Worm (Caenorhabditis elegans) whole organism, young adult: ENCODE results near the gene gut-2.

Experiments
- B0336.3 ChIP-seq: fragments of 200-800 bp; sonication (Bioruptor generic); IDR thresholded peaks from 2 replicates; pipeline ENCODE4 v1.3.6; 2022; ENCODE audit warnings: missing genetic modification characterization, missing compliant biosample characterization
- C06A6.2 ChIP-seq: fragments of 200-800 bp; sonication (Bioruptor generic); conservative IDR thresholded peaks from 2 replicates; pipeline ENCODE4 v1.3.6; 2022; ENCODE audit warnings: missing genetic modification characterization, missing compliant biosample characterization
- F22D6.2 ChIP-seq: sonication (generic microtip); optimal IDR thresholded peaks from 2 replicates; lab custom pipeline; 2016; ENCODE audit warnings: mild to moderate bottlenecking, missing genetic modification characterization, missing compliant biosample characterization
- F23B12.7 ChIP-seq: sonication (generic microtip); optimal IDR thresholded peaks from 2 replicates; lab custom pipeline; 2017; ENCODE audit warnings: missing genetic modification characterization, mild to moderate bottlenecking, missing compliant biosample characterization, antibody characterized with exemption, moderate library complexity; ENCODE audit not compliant: insufficient read depth
- F39B2.1 ChIP-seq: fragments of 200-800 bp; sonication (Bioruptor generic); IDR thresholded peaks from 2 replicates; pipeline ENCODE4 v1.3.6; 2022; ENCODE audit warnings: missing genetic modification reagents, missing genetic modification characterization, missing compliant biosample characterization
- F55B11.4 ChIP-seq: sonication (generic microtip); optimal IDR thresholded peaks from 2 replicates; lab custom pipeline; 2016; ENCODE audit warnings: missing compliant biosample characterization, missing genetic modification characterization, borderline replicate concordance; ENCODE audit not compliant: insufficient read depth
- K11D2.4 ChIP-seq: fragments of 200-800 bp; sonication (Bioruptor generic); IDR thresholded peaks from 2 replicates; pipeline ENCODE4 v1.3.6; 2022; ENCODE audit warnings: missing genetic modification reagents, missing genetic modification characterization, missing compliant biosample characterization
- K12H6.12 ChIP-seq: fragments of 200-800 bp; sonication (Bioruptor generic); optimal IDR thresholded peaks from 2 replicates; lab custom pipeline; 2018; ENCODE audit warnings: mild to moderate bottlenecking, missing genetic modification characterization, missing compliant biosample characterization
- T07F8.4 ChIP-seq: sonication (generic microtip); optimal IDR thresholded peaks from 2 replicates; lab custom pipeline; 2016; ENCODE audit warnings: mild to moderate bottlenecking, missing genetic modification characterization, moderate library complexity, missing compliant biosample characterization
- ZK185.1 ChIP-seq: sonication (generic microtip); optimal IDR thresholded peaks from 2 replicates; lab custom pipeline; 2016; ENCODE audit warnings: mild to moderate bottlenecking, missing genetic modification characterization, missing compliant biosample characterization; ENCODE audit not compliant: poor library complexity, severe bottlenecking
- attf-3 ChIP-seq: fragments of 200-800 bp; sonication (Bioruptor generic); conservative IDR thresholded peaks from 2 replicates; pipeline ENCODE4 v1.3.6; 2022; ENCODE audit warnings: missing genetic modification reagents, missing genetic modification characterization, missing compliant biosample characterization
- attf-5 ChIP-seq: fragments of 200-800 bp; sonication (Bioruptor generic); optimal IDR thresholded peaks from 2 replicates; lab custom pipeline; 2018; ENCODE audit warnings: mild to moderate bottlenecking, missing genetic modification characterization, missing compliant biosample characterization
- attf-6 ChIP-seq: fragments of 200-800 bp; sonication (Bioruptor generic); IDR thresholded peaks from 2 replicates; pipeline ENCODE4 v1.3.6; 2022; ENCODE audit warnings: missing genetic modification reagents, missing genetic modification characterization, missing compliant biosample characterization
- bed-2 ChIP-seq: fragments of 200-800 bp; sonication (Bioruptor generic); IDR thresholded peaks from 2 replicates; pipeline ENCODE4 v1.3.6; 2022; ENCODE audit warnings: missing genetic modification reagents, missing genetic modification characterization, missing compliant biosample characterization
- ccch-3 ChIP-seq: fragments of 200-800 bp; sonication (Bioruptor generic); optimal IDR thresholded peaks from 2 replicates; lab custom pipeline; 2018; ENCODE audit warnings: mild to moderate bottlenecking, missing genetic modification characterization, missing compliant biosample characterization
- cebp-1 ChIP-seq, 2 experiments: fragments of 200-800 bp in 1 of 2; sonication (Bioruptor generic) in 1 of 2; sonication (generic microtip) in 1 of 2; IDR thresholded peaks in 1 of 2; optimal IDR thresholded peaks in 1 of 2; 2 replicates each; pipeline versions ENCODE4 v1.3.6 to Lab custom; 2017 to 2022; ENCODE audit warnings: missing compliant biosample characterization in 2 of 2, missing genetic modification characterization in 2 of 2, mild to moderate bottlenecking in 1 of 2, missing genetic modification reagents in 1 of 2, moderate library complexity in 1 of 2
- ceh-27 ChIP-seq: fragments of 200-800 bp; sonication (Bioruptor generic); optimal IDR thresholded peaks from 2 replicates; lab custom pipeline; 2018; ENCODE audit warnings: mild to moderate bottlenecking, missing genetic modification characterization, moderate library complexity, missing compliant biosample characterization
- chd-7 ChIP-seq: sonication (generic microtip); optimal IDR thresholded peaks from 2 replicates; lab custom pipeline; 2016; ENCODE audit warnings: mild to moderate bottlenecking, missing genetic modification characterization, moderate library complexity, missing compliant biosample characterization
- dox-1 ChIP-seq: fragments of 200-800 bp; sonication (Bioruptor generic); IDR thresholded peaks from 2 replicates; pipeline ENCODE4 v1.3.6; 2022; ENCODE audit warnings: missing genetic modification reagents, missing genetic modification characterization, missing compliant biosample characterization
- egl-44 ChIP-seq: fragments of 200-800 bp; sonication (Bioruptor generic); IDR thresholded peaks from 2 replicates; pipeline ENCODE4 v1.3.6; 2022; ENCODE audit warnings: missing genetic modification reagents, missing genetic modification characterization, missing compliant biosample characterization
- him-1 ChIP-seq: sonication (generic microtip); optimal IDR thresholded peaks from 2 replicates; lab custom pipeline; 2016; ENCODE audit warnings: missing genotype, missing genetic modification reagents, missing genetic modification characterization, missing compliant biosample characterization
- hmg-1.2 ChIP-seq: fragments of 200-800 bp; sonication (Bioruptor generic); IDR thresholded peaks from 2 replicates; pipeline ENCODE4 v1.3.6; 2022; ENCODE audit warnings: missing genetic modification reagents, missing genetic modification characterization, missing compliant biosample characterization
- hmg-20 ChIP-seq: fragments of 200-800 bp; sonication (Bioruptor generic); IDR thresholded peaks from 2 replicates; pipeline ENCODE4 v1.3.6; 2022; ENCODE audit warnings: missing genetic modification reagents, missing genetic modification characterization, missing compliant biosample characterization
- let-526 ChIP-seq: fragments of 200-800 bp; sonication (Bioruptor generic); IDR thresholded peaks from 2 replicates; pipeline ENCODE4 v1.3.6; 2022; ENCODE audit warnings: missing genetic modification reagents, missing genetic modification characterization, missing compliant biosample characterization
- let-607 ChIP-seq, 2 experiments: fragments of 200-800 bp in 1 of 2; sonication (Bioruptor generic) in 1 of 2; sonication (generic microtip) in 1 of 2; optimal IDR thresholded peaks; 2 replicates each; lab custom pipeline; 2016 to 2018; ENCODE audit warnings: mild to moderate bottlenecking in 2 of 2, missing compliant biosample characterization in 2 of 2, missing genetic modification characterization in 2 of 2, moderate library complexity in 2 of 2, missing genotype in 1 of 2
- lin-40 ChIP-seq: sonication (generic microtip); optimal IDR thresholded peaks from 2 replicates; lab custom pipeline; 2016; ENCODE audit warnings: missing genetic modification characterization, mild to moderate bottlenecking, missing compliant biosample characterization, missing genotype, missing genetic modification reagents
- lir-1 ChIP-seq: fragments of 200-800 bp; sonication (Bioruptor generic); conservative IDR thresholded peaks from 2 replicates; pipeline ENCODE4 v1.3.6; 2022; ENCODE audit warnings: missing genetic modification reagents, missing genetic modification characterization, missing compliant biosample characterization
- madf-10 ChIP-seq: sonication (generic microtip); optimal IDR thresholded peaks from 2 replicates; lab custom pipeline; 2016; ENCODE audit warnings: mild to moderate bottlenecking, missing genetic modification characterization, missing compliant biosample characterization
- madf-8 ChIP-seq: fragments of 200-800 bp; sonication (Bioruptor generic); conservative IDR thresholded peaks from 2 replicates; pipeline ENCODE4 v1.3.6; 2022; ENCODE audit warnings: missing genetic modification reagents, missing genetic modification characterization, missing compliant biosample characterization
- mcd-1 ChIP-seq: fragments of 200-800 bp; sonication (Bioruptor generic); IDR thresholded peaks from 2 replicates; pipeline ENCODE4 v1.3.6; 2022; ENCODE audit warnings: missing genetic modification reagents, missing genetic modification characterization, missing compliant biosample characterization
- nfyb-1 ChIP-seq: fragments of 200-800 bp; sonication (Bioruptor generic); IDR thresholded peaks from 2 replicates; pipeline ENCODE4 v1.3.6; 2022; ENCODE audit warnings: missing genetic modification reagents, missing genetic modification characterization, missing compliant biosample characterization
- nhr-120 ChIP-seq: fragments of 200-800 bp; sonication (Bioruptor generic); IDR thresholded peaks from 2 replicates; pipeline ENCODE4 v1.3.6; 2022; ENCODE audit warnings: missing genetic modification characterization, missing compliant biosample characterization
- nhr-80 ChIP-seq: sonication (generic microtip); optimal IDR thresholded peaks from 2 replicates; lab custom pipeline; 2016; ENCODE audit warnings: missing genetic modification characterization, missing compliant biosample characterization
- pbrm-1 ChIP-seq: fragments of 200-800 bp; sonication (Bioruptor generic); IDR thresholded peaks from 2 replicates; pipeline ENCODE4 v1.3.6; 2022; ENCODE audit warnings: missing genetic modification reagents, missing genetic modification characterization, missing compliant biosample characterization
- pha-4 ChIP-seq: fragments of 150-350 bp; sonication (generic microtip); optimal IDR thresholded peaks from 2 replicates; lab custom pipeline; 2014; ENCODE audit warnings: missing biosample characterization, missing genetic modification reagents, missing genetic modification characterization
- rcor-1 ChIP-seq: fragments of 200-800 bp; sonication (Bioruptor generic); IDR thresholded peaks from 2 replicates; pipeline ENCODE4 v1.3.6; 2022; ENCODE audit warnings: missing genetic modification reagents, missing genetic modification characterization, missing compliant biosample characterization
- snpc-1.3 ChIP-seq: sonication (generic microtip); optimal IDR thresholded peaks from 2 replicates; lab custom pipeline; 2017; ENCODE audit warnings: missing genetic modification characterization, mild to moderate bottlenecking, missing compliant biosample characterization, antibody characterized with exemption, moderate library complexity, missing genotype, missing genetic modification reagents; ENCODE audit not compliant: insufficient read depth
- snpc-4 ChIP-seq, 5 experiments: fragments of 150-350 bp in 1 of 5; sonication (generic microtip) in 4 of 5; optimal IDR thresholded peaks; 2 replicates each; lab custom pipeline; 2014 to 2018; ENCODE audit warnings: missing genetic modification characterization in 5 of 5, missing biosample characterization in 3 of 5, antibody characterized with exemption in 2 of 5, mild to moderate bottlenecking in 2 of 5, missing compliant biosample characterization in 2 of 5, missing genotype in 2 of 5, moderate library complexity in 2 of 5, missing genetic modification reagents in 1 of 5
- somi-1 ChIP-seq: fragments of 200-800 bp; sonication (Bioruptor generic); optimal IDR thresholded peaks from 2 replicates; lab custom pipeline; 2018; ENCODE audit warnings: mild to moderate bottlenecking, missing genetic modification characterization, missing compliant biosample characterization
- tbp1 ChIP-seq: fragments of 200-800 bp; sonication (Bioruptor generic); optimal IDR thresholded peaks from 2 replicates; lab custom pipeline; 2018; ENCODE audit warnings: mild to moderate bottlenecking, missing genetic modification characterization, missing compliant biosample characterization
- unc-130 ChIP-seq: sonication (generic microtip); optimal IDR thresholded peaks from 2 replicates; lab custom pipeline; 2016; ENCODE audit warnings: missing genetic modification reagents, missing genetic modification characterization, missing compliant biosample characterization
- unc-62 ChIP-seq: fragments of 150-350 bp; optimal IDR thresholded peaks from 2 replicates; lab custom pipeline; 2014; ENCODE audit warnings: missing biosample characterization, missing genetic modification reagents, missing genetic modification characterization
- ztf-18 ChIP-seq: sonication (generic microtip); optimal IDR thresholded peaks from 2 replicates; lab custom pipeline; 2016; ENCODE audit warnings: missing genotype, mild to moderate bottlenecking, missing genetic modification characterization, missing compliant biosample characterization
- ztf-25 ChIP-seq: fragments of 200-800 bp; sonication (Bioruptor generic); IDR thresholded peaks from 2 replicates; pipeline ENCODE4 v1.3.6; 2022; ENCODE audit warnings: missing genetic modification reagents, missing genetic modification characterization, missing compliant biosample characterization
- ztf-3 ChIP-seq: fragments of 200-800 bp; sonication (Bioruptor generic); optimal IDR thresholded peaks from 2 replicates; lab custom pipeline; 2018; ENCODE audit warnings: mild to moderate bottlenecking, missing genetic modification characterization, missing compliant biosample characterization

gut-2 gene

ce11 chrV:13459323-13459722 lies 38.2 kb upstream of the gut-2 start, which contains the start of gene bath-39:
bath-39 (plus strand) TSS chrV:13459459.
- TF ChIP-seq ccch-3: no peak
- no peak for TF ChIP-seq madf-8
- no peak for TF ChIP-seq somi-1 (GFP tag; lab: Kevin White, UChicago)
- TF ChIP-seq nhr-120 (GFP tag; lab: Robert Waterston, UW): no peak

- TF ChIP-seq attf-6: no peak
- TF ChIP-seq lin-40 (tag; lab: Kevin White, UChicago): peak; percentile 69
- TF ChIP-seq hmg-1.2 (GFP tag; lab: Robert Waterston, UW): peak; percentile 93
- TF ChIP-seq lir-1 (GFP tag; lab: Robert Waterston, UW): no peak
- no peak for TF ChIP-seq ztf-25 (GFP tag; lab: Robert Waterston, UW)
- TF ChIP-seq ZK185.1 (tag; lab: Kevin White, UChicago): peak; percentile 54
- no peak for TF ChIP-seq K12H6.12 (tag; lab: Kevin White, UChicago)
- peak; percentile 99 for TF ChIP-seq cebp-1 (GFP tag; IDR thresholded peaks at IDR 0.05; lab: Robert Waterston, UW)
- peak; percentile 100 for TF ChIP-seq cebp-1 (tag; optimal IDR thresholded peaks at IDR 0.05; lab: Kevin White, UChicago)
- no peak for TF ChIP-seq ztf-3 (GFP tag; lab: Kevin White, UChicago)
- TF ChIP-seq egl-44 (GFP tag; lab: Robert Waterston, UW): peak; percentile 68; the same call in 1 of the 2 replicates
- peak; percentile 94 for TF ChIP-seq nhr-80
- peak; percentile 34 for TF ChIP-seq pha-4 (tag; lab: Kevin White, UChicago)
- TF ChIP-seq let-526: no peak
- TF ChIP-seq ztf-18 (tag; lab: Kevin White, UChicago): peak; percentile 39
- TF ChIP-seq rcor-1 (GFP tag; lab: Robert Waterston, UW): 0 out of 2 replicates have a peak, but pooled peaks have one; percentile 36
- peak; percentile 74 for TF ChIP-seq madf-10
- no peak for TF ChIP-seq him-1 (tag; lab: Kevin White, UChicago)
- TF ChIP-seq hmg-20: no peak
- TF ChIP-seq F55B11.4 (tag; lab: Kevin White, UChicago): no peak
- TF ChIP-seq unc-62 (GFP tag; lab: Kevin White, UChicago): peak; percentile 54
- peak; percentile 34; the same call in 1 of the 2 replicates for TF ChIP-seq K11D2.4 (GFP tag; lab: Robert Waterston, UW)
- TF ChIP-seq bed-2 (GFP tag; lab: Robert Waterston, UW): no peak
- TF ChIP-seq F39B2.1 (GFP tag; lab: Robert Waterston, UW): no peak
- peak; percentile 21 for TF ChIP-seq ceh-27 (GFP tag; lab: Kevin White, UChicago)
- TF ChIP-seq let-607 (tag; optimal IDR thresholded peaks at IDR 0.05; lab: Kevin White, UChicago): peak; percentile 40 to 79
- TF ChIP-seq attf-3: 0 out of 2 replicates have a peak, but pooled peaks have one; percentile 34
- TF ChIP-seq T07F8.4 (tag; lab: Kevin White, UChicago): no peak
- no peak for TF ChIP-seq F22D6.2 (tag; lab: Kevin White, UChicago)
- no peak for TF ChIP-seq F23B12.7 (tag; lab: Kevin White, UChicago)
- no peak for TF ChIP-seq snpc-1.3
- TF ChIP-seq dox-1 (GFP tag; lab: Robert Waterston, UW): peak; percentile 84; the same call in 1 of the 2 replicates
- TF ChIP-seq attf-5 (GFP tag; lab: Kevin White, UChicago): peak; percentile 93
- no peak for TF ChIP-seq tbp1 (GFP tag; lab: Kevin White, UChicago)
- TF ChIP-seq B0336.3 (GFP tag; lab: Robert Waterston, UW): peak; percentile 78; the same call in 1 of the 2 replicates
- TF ChIP-seq snpc-4 (GFP tag; optimal IDR thresholded peaks at IDR 0.05; lab: Kevin White, UChicago): no peak
- peak in 2 of 4 experiments; percentile 45 to 59 for TF ChIP-seq snpc-4 (tag; optimal IDR thresholded peaks at IDR 0.05; lab: Kevin White, UChicago)
- TF ChIP-seq nfyb-1: peak; percentile 74; the same call in 1 of the 2 replicates
- peak; percentile 51; the same call in 1 of the 2 replicates for TF ChIP-seq C06A6.2
- peak; percentile 58; the same call in 1 of the 2 replicates for TF ChIP-seq pbrm-1 (GFP tag; lab: Robert Waterston, UW)
- TF ChIP-seq chd-7: no peak
- TF ChIP-seq unc-130 (GFP tag; lab: Kevin White, UChicago): no peak
- TF ChIP-seq mcd-1 (GFP tag; lab: Robert Waterston, UW): no peak; the same call in 1 of the 2 replicates
Measured at ce11 chrV:13462974-13463373, 34.5 kb upstream of the gut-2 start, which contains the start of gene frm-10. frm-10 (plus strand) TSS chrV:13463207.
